Worm (Caenorhabditis elegans): Measurements from ENCODE around the gene nspa-10.

DNA sequence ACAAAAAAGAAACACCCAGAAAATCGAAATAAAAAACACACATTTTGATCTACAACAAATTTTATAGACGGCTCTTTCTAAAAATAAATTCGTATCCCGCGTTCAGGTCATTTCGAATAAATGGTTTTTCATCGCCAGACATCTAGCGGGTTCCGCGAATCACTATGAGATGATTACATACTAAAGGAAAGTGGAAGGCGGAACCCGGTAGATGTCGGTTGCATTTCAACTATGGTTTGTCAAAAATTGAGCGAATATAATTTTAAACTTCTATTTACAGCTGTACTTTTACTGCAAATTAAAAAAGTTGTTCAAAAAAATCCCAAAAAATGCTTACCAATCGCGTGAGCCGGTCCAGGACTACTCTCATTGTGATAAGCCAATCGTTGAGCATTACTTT, 47.6 kb upstream of the nspa-10 start:
- TF ChIP-seq bed-3 (GFP tag; optimal IDR thresholded peaks at IDR 0.05): no peak
- TF ChIP-seq ces-1 (GFP tag; optimal IDR thresholded peaks at IDR 0.05): no peak
- TF ChIP-seq mab-5 (tag; optimal IDR thresholded peaks at IDR 0.05): no peak

Measured in whole organism, mixed stage, embryonic.